Fruit fly (Drosophila melanogaster) whole organism, embryonic: ENCODE measurements around the gene CG4476.

ENCODE experiments used
- Atf6 ChIP-seq: fragments of 200-800 bp; sonication (Bioruptor generic); IDR thresholded peaks from 2 replicates; pipeline ENCODE4 v1.3.6; 2022; ENCODE audit warnings: missing biosample characterization, missing genetic modification characterization
- Bgb ChIP-seq: fragments of 200-800 bp; sonication (Bioruptor generic); IDR thresholded peaks from 2 replicates; pipeline ENCODE4 v1.3.6; 2022; ENCODE audit warnings: missing biosample characterization, missing genetic modification characterization; ENCODE audit not compliant: partially characterized antibody
- CG1233 ChIP-seq: fragments of 200-800 bp; sonication (Bioruptor generic); optimal IDR thresholded peaks from 4 replicates; lab custom pipeline; 2018; ENCODE audit warnings: missing biosample characterization, mild to moderate bottlenecking, missing genetic modification characterization
- CG14014 ChIP-seq: fragments of 200-800 bp; sonication (Bioruptor generic); IDR thresholded peaks from 2 replicates; pipeline ENCODE4 v1.3.6; 2022; ENCODE audit warnings: missing biosample characterization, missing genetic modification characterization
- CG1529 ChIP-seq: fragments of 200-800 bp; sonication (Bioruptor generic); optimal IDR thresholded peaks from 3 replicates; lab custom pipeline; 2018; ENCODE audit warnings: missing biosample characterization, missing genetic modification characterization
- CG16815 ChIP-seq: fragments of 200-800 bp; sonication (Bioruptor generic); optimal IDR thresholded peaks from 3 replicates; lab custom pipeline; 2017; ENCODE audit warnings: missing biosample characterization, mild to moderate bottlenecking, missing genetic modification characterization
- CG17568 ChIP-seq: fragments of 200-800 bp; sonication (Bioruptor generic); optimal IDR thresholded peaks from 2 replicates; lab custom pipeline; 2018; ENCODE audit warnings: missing biosample characterization, mild to moderate bottlenecking, missing genetic modification characterization, moderate library complexity
- CG18764 ChIP-seq: fragments of 200-800 bp; sonication (Bioruptor generic); optimal IDR thresholded peaks from 3 replicates; lab custom pipeline; 2016; ENCODE audit warnings: missing biosample characterization, missing genetic modification characterization
- CG2678 ChIP-seq: fragments of 200-800 bp; sonication (Bioruptor generic); optimal IDR thresholded peaks from 3 replicates; lab custom pipeline; 2019; ENCODE audit warnings: missing biosample characterization, mild to moderate bottlenecking, missing genetic modification characterization, moderate library complexity
- CG31224 ChIP-seq: fragments of 200-800 bp; sonication (Bioruptor generic); IDR thresholded peaks from 2 replicates; pipeline ENCODE4 v1.3.6; 2022; ENCODE audit warnings: missing biosample characterization, missing genetic modification characterization
- CG33213 ChIP-seq: fragments of 200-800 bp; sonication (Bioruptor generic); optimal IDR thresholded peaks from 3 replicates; lab custom pipeline; 2016; ENCODE audit warnings: missing biosample characterization, missing genetic modification characterization
- CG33557 ChIP-seq: fragments of 200-800 bp; sonication (Bioruptor generic); optimal IDR thresholded peaks from 2 replicates; lab custom pipeline; 2019; ENCODE audit warnings: missing biosample characterization, mild to moderate bottlenecking, missing genetic modification characterization, moderate library complexity
- CG34422 ChIP-seq: fragments of 200-800 bp; sonication (Bioruptor generic); IDR thresholded peaks from 3 replicates; pipeline ENCODE4 v1.3.6; 2022; ENCODE audit warnings: missing biosample characterization, missing genetic modification characterization
- CG3838 ChIP-seq: fragments of 200-800 bp; sonication (Bioruptor generic); optimal IDR thresholded peaks from 3 replicates; lab custom pipeline; 2016; ENCODE audit warnings: missing biosample characterization, missing genetic modification characterization
- CG6689 ChIP-seq: fragments of 200-800 bp; sonication (Bioruptor generic); IDR thresholded peaks from 2 replicates; pipeline ENCODE4 v1.3.6; 2022; ENCODE audit warnings: missing biosample characterization, missing genetic modification characterization
- CG8765 ChIP-seq: fragments of 200-800 bp; sonication (Bioruptor generic); IDR thresholded peaks from 2 replicates; pipeline ENCODE4 v1.3.6; 2022; ENCODE audit warnings: missing biosample characterization, missing genetic modification characterization
- CG8944 ChIP-seq: fragments of 200-800 bp; sonication (Bioruptor generic); optimal IDR thresholded peaks from 3 replicates; lab custom pipeline; 2016; ENCODE audit warnings: missing biosample characterization, missing genetic modification characterization
- CG9437 ChIP-seq: fragments of 200-800 bp; sonication (Bioruptor generic); optimal IDR thresholded peaks from 2 replicates; lab custom pipeline; 2018; ENCODE audit warnings: missing biosample characterization, mild to moderate bottlenecking, missing genetic modification characterization
- CG9932 ChIP-seq: fragments of 200-800 bp; sonication (Bioruptor generic); IDR thresholded peaks from 2 replicates; pipeline ENCODE4 v1.3.6; 2022; ENCODE audit warnings: missing biosample characterization, missing genetic modification characterization
- Camta ChIP-seq: fragments of 200-800 bp; sonication (Bioruptor generic); optimal IDR thresholded peaks from 2 replicates; lab custom pipeline; 2016; ENCODE audit warnings: missing biosample characterization, missing genetic modification characterization
- Deaf1 ChIP-seq: fragments of 200-800 bp; optimal IDR thresholded peaks from 3 replicates; lab custom pipeline; 2019; ENCODE audit warnings: missing biosample characterization, mild to moderate bottlenecking, missing genetic modification characterization, moderate library complexity
- E2f1 ChIP-seq: fragments of 200-800 bp; sonication (Bioruptor generic); IDR thresholded peaks from 2 replicates; pipeline ENCODE4 v1.3.6; 2022; ENCODE audit warnings: missing biosample characterization, missing genetic modification characterization
- Fer2 ChIP-seq: fragments of 200-800 bp; sonication (Bioruptor generic); optimal IDR thresholded peaks from 2 replicates; lab custom pipeline; 2018; ENCODE audit warnings: missing biosample characterization, mild to moderate bottlenecking, missing genetic modification characterization, moderate library complexity
- Gsc ChIP-seq: fragments of 200-800 bp; sonication (Bioruptor generic); IDR thresholded peaks from 2 replicates; pipeline ENCODE4 v1.3.6; 2022; ENCODE audit warnings: missing biosample characterization, missing genetic modification characterization
- Hmr ChIP-seq: fragments of 200-800 bp; sonication (Bioruptor generic); optimal IDR thresholded peaks from 3 replicates; lab custom pipeline; 2017; ENCODE audit warnings: mild to moderate bottlenecking, missing biosample characterization, missing genetic modification reagents, missing genetic modification characterization
- MTF-1 ChIP-seq: fragments of 200-800 bp; sonication (Bioruptor generic); optimal IDR thresholded peaks from 2 replicates; lab custom pipeline; 2018; ENCODE audit warnings: missing biosample characterization, mild to moderate bottlenecking, missing genetic modification characterization, borderline replicate concordance
- Med ChIP-seq: fragments of 200-800 bp; sonication (Bioruptor generic); peaks from one replicate; lab custom pipeline; 2016; ENCODE audit warnings: missing biosample characterization, missing genetic modification characterization, mild to moderate bottlenecking, inconsistent platforms, moderate library complexity
- NFAT ChIP-seq: fragments of 200-800 bp; sonication (Bioruptor generic); IDR thresholded peaks from 2 replicates; pipeline ENCODE4 v1.3.6; 2022; ENCODE audit warnings: missing biosample characterization, missing genetic modification characterization
- Oaz ChIP-seq: fragments of 200-800 bp; sonication (Bioruptor generic); IDR thresholded peaks from 2 replicates; pipeline ENCODE4 v1.3.6; 2022; ENCODE audit warnings: missing biosample characterization, missing genetic modification characterization
- Oli ChIP-seq: fragments of 200-800 bp; sonication (Bioruptor generic); optimal IDR thresholded peaks from 2 replicates; lab custom pipeline; 2018; ENCODE audit warnings: missing biosample characterization, mild to moderate bottlenecking, missing genetic modification characterization, moderate library complexity
- Ssrp ChIP-seq: fragments of 200-800 bp; sonication (Bioruptor generic); optimal IDR thresholded peaks from 2 replicates; lab custom pipeline; 2018; ENCODE audit warnings: missing biosample characterization, mild to moderate bottlenecking, missing genetic modification characterization, moderate library complexity
- Trl ChIP-seq, 3 experiments: fragments of >200 bp in 2 of 3; fragments of 200-800 bp in 1 of 3; sonication (Bioruptor generic) in 1 of 3; optimal IDR thresholded peaks; 2 replicates in 1 of 3; 3 replicates in 2 of 3; lab custom pipeline; 2016 to 2017; ENCODE audit warnings: missing biosample characterization in 1 of 3, missing genetic modification characterization in 1 of 3
- YL-1 ChIP-seq: fragments of 200-800 bp; sonication (Bioruptor generic); optimal IDR thresholded peaks from 3 replicates; lab custom pipeline; 2017; ENCODE audit warnings: missing biosample characterization, mild to moderate bottlenecking, missing genetic modification characterization
- chinmo ChIP-seq: fragments of 200-800 bp; sonication (Bioruptor generic); IDR thresholded peaks from 4 replicates; pipeline ENCODE4 v1.3.6; 2022; ENCODE audit warnings: missing biosample characterization, missing genetic modification characterization; ENCODE audit not compliant: partially characterized antibody
- fru ChIP-seq: fragments of >200 bp; optimal IDR thresholded peaks from 2 replicates; lab custom pipeline; 2017
- gcm2 ChIP-seq: fragments of 200-800 bp; sonication (Bioruptor generic); optimal IDR thresholded peaks from 2 replicates; lab custom pipeline; 2016; ENCODE audit warnings: missing biosample characterization, missing genetic modification characterization
- gro ChIP-seq: fragments of 200-800 bp; sonication (Bioruptor generic); optimal IDR thresholded peaks from 2 replicates; lab custom pipeline; 2016; ENCODE audit warnings: missing biosample characterization, missing genetic modification characterization
- ken ChIP-seq: fragments of 200-800 bp; sonication (Bioruptor generic); IDR thresholded peaks from 3 replicates; pipeline ENCODE4 v1.3.6; 2022; ENCODE audit warnings: missing biosample characterization, missing genetic modification characterization
- kni ChIP-seq: fragments of 200-800 bp; sonication (Bioruptor generic); optimal IDR thresholded peaks from 3 replicates; lab custom pipeline; 2017; ENCODE audit warnings: mild to moderate bottlenecking, missing biosample characterization, missing genetic modification reagents, missing genetic modification characterization
- p53 ChIP-seq: fragments of 200-800 bp; sonication (Bioruptor generic); optimal IDR thresholded peaks from 2 replicates; lab custom pipeline; 2016; ENCODE audit warnings: missing biosample characterization, missing genetic modification characterization
- pros ChIP-seq: fragments of 200-800 bp; sonication (Bioruptor generic); optimal IDR thresholded peaks from 3 replicates; lab custom pipeline; 2019; ENCODE audit warnings: missing biosample characterization, mild to moderate bottlenecking, missing genetic modification characterization, moderate library complexity
- pum ChIP-seq: fragments of 200-800 bp; sonication (Bioruptor generic); optimal IDR thresholded peaks from 2 replicates; lab custom pipeline; 2016; ENCODE audit warnings: missing biosample characterization, missing genetic modification characterization
- scrt ChIP-seq: fragments of 200-800 bp; sonication (Bioruptor generic); optimal IDR thresholded peaks from 2 replicates; lab custom pipeline; 2018; ENCODE audit warnings: missing biosample characterization, mild to moderate bottlenecking, missing genetic modification characterization, moderate library complexity
- slp2 ChIP-seq: fragments of 200-800 bp; sonication (Bioruptor generic); optimal IDR thresholded peaks from 2 replicates; lab custom pipeline; 2016; ENCODE audit warnings: missing biosample characterization, missing genetic modification characterization
- so ChIP-seq: fragments of 200-800 bp; sonication (Bioruptor generic); IDR thresholded peaks from 3 replicates; pipeline ENCODE4 v1.3.6; 2022; ENCODE audit warnings: missing biosample characterization, missing genetic modification characterization
- sr ChIP-seq: fragments of 200-800 bp; sonication (Bioruptor generic); IDR thresholded peaks from 3 replicates; pipeline ENCODE4 v1.3.6; 2022; ENCODE audit warnings: missing biosample characterization, missing genetic modification characterization
- sug ChIP-seq: fragments of 200-800 bp; optimal IDR thresholded peaks from 2 replicates; lab custom pipeline; 2019; ENCODE audit warnings: missing biosample characterization, mild to moderate bottlenecking, missing genetic modification characterization, moderate library complexity
- ttk ChIP-seq: fragments of 200-800 bp; sonication (Bioruptor generic); IDR thresholded peaks from 2 replicates; pipeline ENCODE4 v2.1.2; 2022; ENCODE audit warnings: missing biosample characterization, missing genetic modification characterization
- zen2 ChIP-seq: fragments of 200-800 bp; sonication (Bioruptor generic); IDR thresholded peaks from 3 replicates; pipeline ENCODE4 v1.3.6; 2022; ENCODE audit warnings: missing biosample characterization, missing genetic modification characterization; ENCODE audit not compliant: partially characterized antibody
- zfh2 ChIP-seq: fragments of 200-800 bp; sonication (Bioruptor generic); optimal IDR thresholded peaks from 2 replicates; lab custom pipeline; 2016; ENCODE audit warnings: missing biosample characterization, missing genetic modification characterization

The CG4476 gene

dm6 chr3L:9236548-9236947 is 24.9 kb downstream of the CG4476 start, which contains the start of gene CG4483:
Gene CG4483 (minus strand): TSS chr3L:9236648.
- no peak for TF ChIP-seq MTF-1 (GFP tag; lab: Kevin White, UChicago)
- no peak for TF ChIP-seq Hmr
- no peak for TF ChIP-seq CG1529 (GFP tag; lab: Kevin White, UChicago)
- TF ChIP-seq so (GFP tag; lab: Robert Waterston, UW) = no peak
- no peak for TF ChIP-seq Ssrp (tag; lab: Kevin White, UChicago)

- no peak for TF ChIP-seq CG9437 (GFP tag; lab: Kevin White, UChicago)
- TF ChIP-seq CG14014 (GFP tag; lab: Robert Waterston, UW) = no peak
- TF ChIP-seq pum (GFP tag; lab: Kevin White, UChicago) = no peak
- TF ChIP-seq CG33213 (GFP tag; lab: Kevin White, UChicago) = no peak
- no peak for TF ChIP-seq YL-1
- TF ChIP-seq p53 (GFP tag; lab: Kevin White, UChicago) = no peak
- no peak for TF ChIP-seq Atf6 (GFP tag; lab: Robert Waterston, UW)
- no peak for TF ChIP-seq slp2
- no peak for TF ChIP-seq gro
- TF ChIP-seq ttk (GFP tag; lab: Robert Waterston, UW) = no peak
- TF ChIP-seq Camta (GFP tag; lab: Kevin White, UChicago) = no peak
- TF ChIP-seq CG3838 (GFP tag; lab: Kevin White, UChicago) = no peak
- TF ChIP-seq CG17568 (GFP tag; lab: Kevin White, UChicago) = no peak
- no peak for TF ChIP-seq NFAT (GFP tag; lab: Robert Waterston, UW)
- no peak for TF ChIP-seq Med (GFP tag; lab: Kevin White, UChicago)
- TF ChIP-seq sug (tag; lab: Kevin White, UChicago) = no peak
- TF ChIP-seq sr = no peak
- TF ChIP-seq pros (GFP tag; lab: Kevin White, UChicago) = no peak
- TF ChIP-seq scrt (GFP tag; lab: Kevin White, UChicago) = no peak
Observed at dm6 chr3L:9249925-9250324, 38.2 kb downstream of the CG4476 start, which contains the start of gene CG4477. Gene CG4477 (plus strand): TSS chr3L:9250225.

- TF ChIP-seq CG18764 (GFP tag; lab: Kevin White, UChicago) (no peak), CG6689 (GFP tag; lab: Robert Waterston, UW) (no peak), CG9932 (GFP tag; lab: Robert Waterston, UW) (no peak), Bgb (no peak), CG8765 (GFP tag; lab: Robert Waterston, UW) (peak; percentile 43; the same call in 1 of the 2 replicates), Oli (no peak), chinmo (GFP tag; lab: Robert Waterston, UW) (0 out of 4 replicates have a peak, but pooled peaks have one; percentile 17), CG33213 (GFP tag; lab: Kevin White, UChicago) (no peak), CG1233 (GFP tag; lab: Kevin White, UChicago) (no peak), CG16815 (GFP tag; lab: Kevin White, UChicago) (no peak), CG2678 (no peak), Trl (optimal IDR thresholded peaks at IDR 0.05; lab: Kevin White, UChicago) (peak; percentile 40 to 61), Trl (GFP tag; optimal IDR thresholded peaks at IDR 0.05; lab: Kevin White, UChicago) (no peak), zen2 (GFP tag; lab: Robert Waterston, UW) (no peak), E2f1 (GFP tag; lab: Robert Waterston, UW) (no peak), Deaf1 (tag; lab: Kevin White, UChicago) (peak; percentile 79), Oaz (GFP tag; lab: Robert Waterston, UW) (no peak), ken (GFP tag; lab: Robert Waterston, UW) (no peak), Gsc (GFP tag; lab: Robert Waterston, UW) (no peak), fru (lab: Kevin White, UChicago) (no peak), Fer2 (tag; lab: Kevin White, UChicago) (no peak), kni (GFP tag; lab: Kevin White, UChicago) (no peak), CG34422 (no peak), CG31224 (GFP tag; lab: Robert Waterston, UW) (no peak), zfh2 (GFP tag; lab: Kevin White, UChicago) (no peak), CG8944 (GFP tag; lab: Kevin White, UChicago) (no peak), gcm2 (GFP tag; lab: Kevin White, UChicago) (no peak), CG33557 (GFP tag; lab: Kevin White, UChicago) (no peak)
Observed at dm6 chr3L:9251678-9252077, 40.0 kb downstream of the CG4476 start, which contains the start of gene GluRIB. Gene GluRIB (plus strand): TSS chr3L:9251978.
